Worm (Caenorhabditis elegans): Measurements from ENCODE around the gene acc-4.
"Not testable (repeated sequence)": the region's sequence is repeated elsewhere in the genome, so short reads cannot be mapped to it uniquely, and the experiment has no call there.

The acc-4 gene

DNA sequence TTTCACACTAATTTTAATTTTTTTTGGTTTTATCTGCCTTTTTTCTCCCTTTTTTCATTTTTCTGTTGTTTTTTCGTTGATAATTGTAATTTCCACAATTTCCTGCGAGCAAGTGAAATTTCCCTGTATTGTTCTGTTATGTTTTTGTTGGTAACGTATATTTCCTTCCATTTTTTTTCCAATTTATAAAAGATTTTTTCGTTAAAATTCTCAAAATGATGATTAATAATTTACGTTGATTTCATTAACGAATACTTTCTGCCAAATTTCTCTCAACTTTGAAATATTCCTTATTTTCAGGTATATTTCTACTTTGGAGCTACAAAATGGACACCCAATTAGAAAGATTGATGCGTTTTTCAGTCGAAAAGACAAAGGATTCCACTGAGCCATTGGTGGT lies 18.6 kb upstream of the acc-4 start, which contains the start of gene T28A8.8:
Gene T28A8.8 (plus strand): TSS at position 301 of the 400 bp plus-strand sequence.
- no peak for TF ChIP-seq tbx-2 (tag; optimal IDR thresholded peaks at IDR 0.05)
- TF ChIP-seq ceh-19 (GFP tag; optimal IDR thresholded peaks at IDR 0.05), result no peak
- TF ChIP-seq ceh-22 (tag; optimal IDR thresholded peaks at IDR 0.05), result no peak
- no peak for TF ChIP-seq unc-3 (GFP tag; conservative IDR thresholded peaks at IDR 0.05)
- no peak for TF ChIP-seq unc-3 (tag; optimal IDR thresholded peaks at IDR 0.05)
- TF ChIP-seq ceh-2 (tag; optimal IDR thresholded peaks at IDR 0.05), result no peak
- no peak for TF ChIP-seq pha-4 (tag; optimal IDR thresholded peaks at IDR 0.05)
- TF ChIP-seq npax-4 (tag; optimal IDR thresholded peaks at IDR 0.05), result no peak
- TF ChIP-seq odd-2 (tag; optimal IDR thresholded peaks at IDR 0.05), result no peak
- TF ChIP-seq dve-1 (tag; optimal IDR thresholded peaks at IDR 0.05), result no peak
- no peak for TF ChIP-seq C08G9.2 (tag; optimal IDR thresholded peaks at IDR 0.05)
- no peak for TF ChIP-seq ceh-31 (tag; optimal IDR thresholded peaks at IDR 0.05)

DNA sequence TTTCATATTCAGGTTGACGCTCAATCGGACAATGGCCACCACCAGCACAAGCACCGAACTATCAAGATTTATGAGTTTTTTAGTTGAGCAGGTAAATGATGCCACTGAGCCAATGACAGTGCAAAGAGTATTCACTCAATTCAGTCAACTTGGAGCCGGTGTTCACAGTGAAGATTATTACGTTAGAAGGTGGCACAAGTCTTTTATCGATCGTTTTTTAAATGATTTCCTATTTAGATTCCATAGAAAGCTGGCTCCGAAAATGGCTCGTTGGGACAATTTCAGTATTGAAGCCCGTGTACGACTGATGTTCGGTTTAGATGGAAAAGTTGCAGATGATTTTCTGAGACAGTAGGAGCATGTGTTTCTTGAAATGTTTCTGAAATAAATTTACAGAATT lies 17.7 kb upstream of the acc-4 start, which contains the start of gene T28A8.5:
Gene T28A8.5 (plus strand): TSS at position 32 of the 400 bp plus-strand sequence.
- TF ChIP-seq fax-1 (tag; optimal IDR thresholded peaks at IDR 0.05) (no peak), unc-55 (GFP tag; optimal IDR thresholded peaks at IDR 0.05) (no peak), ceh-14 (tag; optimal IDR thresholded peaks at IDR 0.05) (no peak), pag-3 (tag; optimal IDR thresholded peaks at IDR 0.05; ENCODE audit: borderline replicate concordance) (no peak), odd-2 (tag; optimal IDR thresholded peaks at IDR 0.05) (no peak), Y22D7AL.16 (tag; optimal IDR thresholded peaks at IDR 0.05) (no peak), dmd-4 (tag; optimal IDR thresholded peaks at IDR 0.05; ENCODE audit: borderline replicate concordance) (no peak), ahr-1 (tag; optimal IDR thresholded peaks at IDR 0.05) (no peak), nhr-11 (tag; optimal IDR thresholded peaks at IDR 0.05) (no peak), ceh-34 (tag; optimal IDR thresholded peaks at IDR 0.05) (no peak), K02D7.2 (tag; optimal IDR thresholded peaks at IDR 0.05) (no peak), ets-4 (tag; optimal IDR thresholded peaks at IDR 0.05) (no peak), ama-1 (optimal IDR thresholded peaks at IDR 0.05) (no peak), pat-9 (tag; optimal IDR thresholded peaks at IDR 0.05) (no peak), elt-2 (tag; optimal IDR thresholded peaks at IDR 0.05) (no peak), pha-2 (tag; optimal IDR thresholded peaks at IDR 0.05) (no peak), hlh-8 (tag; optimal IDR thresholded peaks at IDR 0.05) (no peak)

DNA sequence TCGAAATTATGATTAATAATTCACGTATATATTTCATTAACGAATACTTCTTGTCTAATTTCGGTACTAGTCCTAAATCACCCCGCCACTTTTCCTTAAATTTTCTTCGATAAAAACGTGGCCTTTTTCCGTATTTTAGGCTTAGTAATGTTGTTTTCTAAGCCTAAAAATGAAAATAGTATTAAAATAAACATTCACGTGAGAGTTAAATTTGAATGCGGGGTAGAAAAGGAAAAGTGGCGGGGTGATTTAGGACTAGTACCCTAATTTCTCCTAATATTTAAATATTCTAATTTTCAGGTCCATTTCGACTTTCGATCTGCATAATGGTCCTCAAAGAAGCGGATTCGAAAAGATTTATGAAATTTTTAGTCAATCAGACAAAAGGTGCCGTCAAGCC lies 15.0 kb upstream of the acc-4 start, which contains the start of gene T28A8.6:
Gene T28A8.6 (plus strand): TSS at position 301 of the 400 bp plus-strand sequence.
- TF ChIP-seq sdc-2 (tag; optimal IDR thresholded peaks at IDR 0.05); hlh-8 (tag; optimal IDR thresholded peaks at IDR 0.05); fkh-10 (GFP tag; optimal IDR thresholded peaks at IDR 0.05): not testable (repeated sequence)

DNA sequence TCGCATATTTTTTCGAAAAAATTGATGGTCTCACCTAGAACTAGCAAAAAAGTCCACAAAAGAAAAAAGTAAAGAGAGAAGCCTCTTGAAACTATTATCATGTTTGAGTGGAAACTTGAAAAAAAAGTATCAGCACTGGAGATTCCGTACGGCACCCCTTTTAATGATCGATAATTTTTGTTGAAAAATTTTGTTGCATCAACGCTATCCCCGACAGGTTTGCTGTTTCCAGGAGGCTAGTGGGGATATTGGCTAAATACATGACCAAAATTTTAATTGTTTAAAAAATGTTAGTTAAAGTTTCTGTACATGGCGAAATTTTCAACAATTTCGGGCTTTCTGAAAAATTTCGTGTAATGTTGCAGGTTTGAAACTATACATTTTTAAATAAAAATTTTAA lies 11.6 kb upstream of the acc-4 start, which contains the start of gene T28A8.2:
Gene T28A8.2 (minus strand): TSS at position 101 of the 400 bp plus-strand sequence.
- TF ChIP-seq zip-5 (tag; optimal IDR thresholded peaks at IDR 0.05), result no peak
- TF ChIP-seq ceh-6 (GFP tag; optimal IDR thresholded peaks at IDR 0.05), result no peak
- TF ChIP-seq elt-4 (tag; optimal IDR thresholded peaks at IDR 0.05), result no peak

DNA sequence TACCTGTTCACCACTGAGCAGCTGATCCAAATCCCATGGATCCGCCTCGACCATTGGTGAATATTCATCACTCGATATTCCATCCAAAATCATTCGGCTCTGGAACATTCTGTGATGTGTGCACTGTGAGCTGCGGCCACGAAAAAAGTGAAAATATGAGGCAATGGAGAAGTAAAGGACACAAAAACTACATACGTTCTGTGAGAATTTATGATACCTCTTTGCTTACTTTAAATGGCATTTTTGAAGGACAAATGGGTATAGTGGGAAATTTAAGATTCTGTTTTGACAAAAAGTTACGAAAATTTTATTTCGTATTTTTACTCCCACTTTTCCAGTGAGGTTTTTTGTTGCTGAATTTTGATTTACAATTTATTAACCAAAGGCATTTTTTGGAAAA lies 8.5 kb upstream of the acc-4 start, which contains the start of gene twk-40:
Gene twk-40 (minus strand): TSS at position 101 of the 400 bp plus-strand sequence.
- TF ChIP-seq dve-1 (tag; optimal IDR thresholded peaks at IDR 0.05) (no peak), tbx-2 (tag; optimal IDR thresholded peaks at IDR 0.05) (no peak), gmeb-2 (tag; optimal IDR thresholded peaks at IDR 0.05) (no peak), nfya-1 (tag; optimal IDR thresholded peaks at IDR 0.05) (no peak), fkh-6 (tag; optimal IDR thresholded peaks at IDR 0.05) (no peak), ceh-14 (tag; optimal IDR thresholded peaks at IDR 0.05) (no peak), sox-4 (tag; optimal IDR thresholded peaks at IDR 0.05) (no peak), hlh-15 (tag; optimal IDR thresholded peaks at IDR 0.05) (no peak), pax-1 (tag; optimal IDR thresholded peaks at IDR 0.05) (no peak)

Data from whole organism, late embryonic.